Fruit fly (Drosophila melanogaster) whole organism, embryonic: ENCODE data around the gene CG10793.

Source experiments
- Bdp1 ChIP-seq: fragments of 200-800 bp; sonication (Bioruptor generic); optimal IDR thresholded peaks from 3 replicates; lab custom pipeline; 2016; ENCODE audit warnings: missing biosample characterization, missing genetic modification characterization
- CG10565 ChIP-seq: fragments of 200-800 bp; sonication (Bioruptor generic); optimal IDR thresholded peaks from 3 replicates; lab custom pipeline; 2016; ENCODE audit warnings: missing biosample characterization, mild to moderate bottlenecking, missing genetic modification characterization
- CG13123 ChIP-seq: fragments of 200-800 bp; sonication (Bioruptor generic); optimal IDR thresholded peaks from 2 replicates; lab custom pipeline; 2016; ENCODE audit warnings: missing biosample characterization, missing genetic modification characterization
- CG1529 ChIP-seq: fragments of 200-800 bp; sonication (Bioruptor generic); optimal IDR thresholded peaks from 3 replicates; lab custom pipeline; 2018; ENCODE audit warnings: missing biosample characterization, missing genetic modification characterization
- CG17328 ChIP-seq: fragments of 200-800 bp; sonication (Bioruptor generic); IDR thresholded peaks from 2 replicates; pipeline ENCODE4 v1.3.6; 2022; ENCODE audit warnings: missing biosample characterization, missing genetic modification characterization
- CG17912 ChIP-seq: fragments of 200-800 bp; sonication (Bioruptor generic); optimal IDR thresholded peaks from 2 replicates; lab custom pipeline; 2018; ENCODE audit warnings: missing biosample characterization, mild to moderate bottlenecking, missing genetic modification characterization
- CG2120 ChIP-seq: fragments of 200-800 bp; sonication (Bioruptor generic); optimal IDR thresholded peaks from 3 replicates; lab custom pipeline; 2016; ENCODE audit warnings: missing biosample characterization, missing genetic modification characterization
- CG3163 ChIP-seq: fragments of 200-800 bp; sonication (Bioruptor generic); optimal IDR thresholded peaks from 3 replicates; lab custom pipeline; 2016; ENCODE audit warnings: missing biosample characterization, missing genetic modification characterization
- CG3407 ChIP-seq: fragments of 200-800 bp; sonication (Bioruptor generic); optimal IDR thresholded peaks from 2 replicates; lab custom pipeline; 2018; ENCODE audit warnings: missing biosample characterization, mild to moderate bottlenecking, missing genetic modification characterization
- CG42726 ChIP-seq: fragments of 200-800 bp; sonication (Bioruptor generic); IDR thresholded peaks from 2 replicates; pipeline ENCODE4 v1.3.6; 2022; ENCODE audit warnings: missing biosample characterization, missing genetic modification characterization; ENCODE audit not compliant: partially characterized antibody
- CG6254 ChIP-seq: fragments of 200-800 bp; sonication (Bioruptor generic); optimal IDR thresholded peaks from 3 replicates; lab custom pipeline; 2017; ENCODE audit warnings: mild to moderate bottlenecking, missing biosample characterization, missing genetic modification reagents, missing genetic modification characterization
- CG6654 ChIP-seq: fragments of 200-800 bp; sonication (Bioruptor generic); optimal IDR thresholded peaks from 2 replicates; lab custom pipeline; 2017; ENCODE audit warnings: missing biosample characterization, mild to moderate bottlenecking, missing genetic modification characterization
- CG8388 ChIP-seq: fragments of 200-800 bp; sonication (Bioruptor generic); optimal IDR thresholded peaks from 2 replicates; lab custom pipeline; 2019; ENCODE audit warnings: missing biosample characterization, mild to moderate bottlenecking, missing genetic modification characterization, moderate library complexity
- CG8924 ChIP-seq: fragments of 200-800 bp; optimal IDR thresholded peaks from 3 replicates; lab custom pipeline; 2019; ENCODE audit warnings: missing biosample characterization, mild to moderate bottlenecking, missing genetic modification characterization, moderate library complexity
- CG9437 ChIP-seq: fragments of 200-800 bp; sonication (Bioruptor generic); optimal IDR thresholded peaks from 2 replicates; lab custom pipeline; 2018; ENCODE audit warnings: missing biosample characterization, mild to moderate bottlenecking, missing genetic modification characterization
- CG9727 ChIP-seq: fragments of 200-800 bp; sonication (Bioruptor generic); optimal IDR thresholded peaks from 3 replicates; lab custom pipeline; 2017; ENCODE audit warnings: missing biosample characterization, mild to moderate bottlenecking, missing genetic modification characterization
- CHES-1-like ChIP-seq: fragments of 200-800 bp; sonication (Bioruptor generic); optimal IDR thresholded peaks from 2 replicates; lab custom pipeline; 2016; ENCODE audit warnings: missing biosample characterization, missing genetic modification characterization
- D19A ChIP-seq: fragments of 200-800 bp; optimal IDR thresholded peaks from 3 replicates; lab custom pipeline; 2019; ENCODE audit warnings: missing biosample characterization, mild to moderate bottlenecking, missing genetic modification characterization, moderate library complexity
- Dad ChIP-seq: fragments of 200-800 bp; sonication (Bioruptor generic); optimal IDR thresholded peaks from 3 replicates; lab custom pipeline; 2016; ENCODE audit warnings: missing biosample characterization, missing genetic modification characterization
- Dek ChIP-seq: fragments of 200-800 bp; sonication (Bioruptor generic); optimal IDR thresholded peaks from 3 replicates; lab custom pipeline; 2019; ENCODE audit warnings: missing biosample characterization, mild to moderate bottlenecking, missing genetic modification characterization, moderate library complexity
- H15 ChIP-seq: fragments of 200-800 bp; sonication (Bioruptor generic); IDR thresholded peaks from 3 replicates; pipeline ENCODE4 v1.3.6; 2022; ENCODE audit warnings: missing biosample characterization, missing genetic modification characterization
- HLHmδ ChIP-seq: fragments of 200-800 bp; sonication (Bioruptor generic); optimal IDR thresholded peaks from 2 replicates; lab custom pipeline; 2018; ENCODE audit warnings: missing biosample characterization, mild to moderate bottlenecking, missing genetic modification characterization, moderate library complexity
- HmgD ChIP-seq: fragments of 200-800 bp; sonication (Bioruptor generic); optimal IDR thresholded peaks from 3 replicates; lab custom pipeline; 2016; ENCODE audit warnings: missing biosample characterization, missing genetic modification characterization
- Hr78 ChIP-seq, 2 experiments: fragments of 200-800 bp in 1 of 2; fragments of >200 bp in 1 of 2; sonication (Bioruptor generic) in 1 of 2; optimal IDR thresholded peaks; 2 replicates each; lab custom pipeline; 2017 to 2019; ENCODE audit warnings: missing biosample characterization in 2 of 2, missing genetic modification characterization in 2 of 2, mild to moderate bottlenecking in 1 of 2, moderate library complexity in 1 of 2
- Kr ChIP-seq: fragments of 200-800 bp; sonication (Bioruptor generic); optimal IDR thresholded peaks from 2 replicates; lab custom pipeline; 2017; ENCODE audit warnings: missing biosample characterization, mild to moderate bottlenecking, missing genetic modification characterization
- Max ChIP-seq: fragments of 200-800 bp; sonication (Bioruptor generic); optimal IDR thresholded peaks from 2 replicates; lab custom pipeline; 2016; ENCODE audit warnings: missing biosample characterization, mild to moderate bottlenecking, missing genetic modification characterization
- Rfx ChIP-seq: fragments of 200-800 bp; sonication (Bioruptor generic); IDR thresholded peaks from 2 replicates; pipeline ENCODE4 v1.3.6; 2022; ENCODE audit warnings: missing biosample characterization, missing genetic modification characterization
- YL-1 ChIP-seq: fragments of 200-800 bp; sonication (Bioruptor generic); optimal IDR thresholded peaks from 3 replicates; lab custom pipeline; 2017; ENCODE audit warnings: missing biosample characterization, mild to moderate bottlenecking, missing genetic modification characterization
- ac ChIP-seq: fragments of 200-800 bp; sonication (Bioruptor generic); optimal IDR thresholded peaks from 3 replicates; lab custom pipeline; 2017; ENCODE audit warnings: missing biosample characterization, mild to moderate bottlenecking, missing genetic modification characterization
- ara ChIP-seq: fragments of 200-800 bp; sonication (Bioruptor generic); IDR thresholded peaks from 2 replicates; pipeline ENCODE4 v1.3.6; 2022; ENCODE audit warnings: missing biosample characterization, missing genetic modification characterization
- ash1 ChIP-seq: fragments of 200-800 bp; sonication (Bioruptor generic); optimal IDR thresholded peaks from 2 replicates; lab custom pipeline; 2018; ENCODE audit warnings: missing biosample characterization, mild to moderate bottlenecking, missing genetic modification characterization
- az2 ChIP-seq: fragments of 200-800 bp; sonication (Bioruptor generic); optimal IDR thresholded peaks from 3 replicates; lab custom pipeline; 2016; ENCODE audit warnings: missing biosample characterization, missing genetic modification characterization
- croc ChIP-seq: fragments of 200-800 bp; sonication (Bioruptor generic); conservative IDR thresholded peaks from 3 replicates; pipeline ENCODE4 v1.3.6; 2022; ENCODE audit warnings: missing biosample characterization, missing genetic modification characterization
- crp ChIP-seq, 2 experiments: fragments of 200-800 bp; sonication (Bioruptor generic); optimal IDR thresholded peaks; 2 replicates in 1 of 2; 3 replicates in 1 of 2; lab custom pipeline; 2017; ENCODE audit warnings: missing biosample characterization in 2 of 2, missing genetic modification characterization in 2 of 2, mild to moderate bottlenecking in 1 of 2, moderate library complexity in 1 of 2
- cwo ChIP-seq: fragments of 200-800 bp; sonication (Bioruptor generic); optimal IDR thresholded peaks from 3 replicates; lab custom pipeline; 2017; ENCODE audit warnings: missing biosample characterization, missing genetic modification characterization, mild to moderate bottlenecking, moderate library complexity, missing genetic modification reagents
- dan ChIP-seq: fragments of 200-800 bp; sonication (Bioruptor generic); IDR thresholded peaks from 2 replicates; pipeline ENCODE4 v1.3.6; 2022; ENCODE audit warnings: missing biosample characterization, missing genetic modification characterization
- disco-r ChIP-seq: fragments of 200-800 bp; sonication (Bioruptor generic); optimal IDR thresholded peaks from 2 replicates; lab custom pipeline; 2016; ENCODE audit warnings: missing biosample characterization, missing genetic modification characterization
- dpn ChIP-seq, 2 experiments: fragments of 200-800 bp; sonication (Bioruptor generic); optimal IDR thresholded peaks; 3 replicates each; lab custom pipeline; 2016; ENCODE audit warnings: missing biosample characterization in 2 of 2, missing genetic modification characterization in 2 of 2
- esg ChIP-seq: fragments of 200-800 bp; sonication (Bioruptor generic); conservative IDR thresholded peaks from 2 replicates; pipeline ENCODE4 v1.3.6; 2022; ENCODE audit warnings: missing biosample characterization, missing genetic modification characterization
- exex ChIP-seq: fragments of 200-800 bp; sonication (Bioruptor generic); optimal IDR thresholded peaks from 4 replicates; lab custom pipeline; 2018; ENCODE audit warnings: missing biosample characterization, mild to moderate bottlenecking, missing genetic modification characterization, moderate library complexity
- grn ChIP-seq: fragments of 200-800 bp; sonication (Bioruptor generic); optimal IDR thresholded peaks from 3 replicates; lab custom pipeline; 2017; ENCODE audit warnings: missing biosample characterization, missing genetic modification characterization
- gsb ChIP-seq: fragments of 200-800 bp; sonication (Bioruptor generic); IDR thresholded peaks from 2 replicates; pipeline ENCODE4 v1.3.6; 2022; ENCODE audit warnings: missing biosample characterization, missing genetic modification characterization
- jigr1 ChIP-seq: fragments of 200-800 bp; sonication (Bioruptor generic); IDR thresholded peaks from 3 replicates; pipeline ENCODE4 v1.3.6; 2022; ENCODE audit warnings: missing biosample characterization, missing genetic modification characterization
- lov ChIP-seq, 2 experiments: fragments of 200-800 bp in 1 of 2; fragments of >200 bp in 1 of 2; sonication (Bioruptor generic) in 1 of 2; IDR thresholded peaks in 1 of 2; optimal IDR thresholded peaks in 1 of 2; 2 replicates in 1 of 2; 3 replicates in 1 of 2; pipeline versions ENCODE4 v1.3.6 to Lab custom; 2017 to 2022; ENCODE audit warnings: missing biosample characterization in 1 of 2, missing genetic modification characterization in 1 of 2
- prd ChIP-seq, 3 experiments: fragments of >200 bp in 2 of 3; fragments of 200-800 bp in 1 of 3; sonication (Bioruptor generic) in 1 of 3; optimal IDR thresholded peaks in 2 of 3; IDR thresholded peaks in 1 of 3; 2 replicates in 2 of 3; 3 replicates in 1 of 3; pipeline versions ENCODE4 v1.3.6 to Lab custom; 2017 to 2022; ENCODE audit warnings: missing biosample characterization in 1 of 3, missing genetic modification characterization in 1 of 3
- sens-2 ChIP-seq: fragments of 200-800 bp; sonication (Bioruptor generic); IDR thresholded peaks from 2 replicates; pipeline ENCODE4 v1.3.6; 2022; ENCODE audit warnings: missing biosample characterization, missing genetic modification characterization
- tio ChIP-seq: fragments of 200-800 bp; sonication (Bioruptor generic); optimal IDR thresholded peaks from 2 replicates; lab custom pipeline; 2017; ENCODE audit warnings: missing biosample characterization, missing genetic modification characterization, inconsistent platforms
- vnd ChIP-seq: fragments of 200-800 bp; sonication (Bioruptor generic); IDR thresholded peaks from 3 replicates; pipeline ENCODE4 v1.3.6; 2022; ENCODE audit warnings: missing biosample characterization, missing genetic modification characterization; ENCODE audit not compliant: partially characterized antibody
- zen ChIP-seq: fragments of 200-800 bp; sonication (Bioruptor generic); optimal IDR thresholded peaks from 3 replicates; lab custom pipeline; 2018; ENCODE audit warnings: missing biosample characterization, mild to moderate bottlenecking, missing genetic modification characterization, moderate library complexity

Gene CG10793

dm6 chrX:3310827-3311226, 5.4 kb downstream of the CG10793 start (continued):
- TF ChIP-seq exex (tag; lab: Kevin White, UChicago) (peak; percentile 53), HmgD (GFP tag; lab: Kevin White, UChicago) (peak; percentile 12), gsb (GFP tag; lab: Robert Waterston, UW) (peak; percentile 57; the same call in 1 of the 2 replicates), H15 (GFP tag; lab: Robert Waterston, UW) (peak; percentile 73; the same call in 2 of the 3 replicates), CG3163 (GFP tag; lab: Kevin White, UChicago) (peak; percentile 37), ara (GFP tag; lab: Robert Waterston, UW) (peak; percentile 95), az2 (GFP tag; lab: Kevin White, UChicago) (peak; percentile 81), CG1529 (peak; percentile 76), CG9437 (GFP tag; lab: Kevin White, UChicago) (peak; percentile 72), esg (GFP tag; lab: Robert Waterston, UW) (peak; percentile 66), sens-2 (GFP tag; lab: Robert Waterston, UW) (peak; percentile 69), Kr (GFP tag; lab: Kevin White, UChicago) (no peak), dan (GFP tag; lab: Robert Waterston, UW) (no peak), CG8388 (peak; percentile 67), D19A (peak; percentile 71), CG6654 (GFP tag; lab: Kevin White, UChicago) (no peak), CG6254 (GFP tag; lab: Kevin White, UChicago) (peak; percentile 34), Dek (tag; lab: Kevin White, UChicago) (peak; percentile 89), crp (GFP tag; optimal IDR thresholded peaks at IDR 0.05; lab: Kevin White, UChicago) (peak in 1 of 2 experiments; percentile 33), Max (GFP tag; lab: Kevin White, UChicago) (peak; percentile 46), CG17328 (GFP tag; lab: Robert Waterston, UW) (peak; percentile 89), CG42726 (no peak), cwo (GFP tag; lab: Kevin White, UChicago) (peak; percentile 83), Hr78 (GFP tag; optimal IDR thresholded peaks at IDR 0.05; lab: Kevin White, UChicago) (peak in 1 of 2 experiments; percentile 7), CG8924 (peak; percentile 90), croc (GFP tag; lab: Robert Waterston, UW) (peak; percentile 83), CG13123 (GFP tag; lab: Kevin White, UChicago) (peak; percentile 30), ash1 (GFP tag; lab: Kevin White, UChicago) (no peak), Bdp1 (GFP tag; lab: Kevin White, UChicago) (peak; percentile 43), CG10565 (GFP tag; lab: Kevin White, UChicago) (no peak), jigr1 (GFP tag; lab: Robert Waterston, UW) (peak; percentile 65; the same call in 1 of the 3 replicates), lov (optimal IDR thresholded peaks at IDR 0.05; lab: Kevin White, UChicago) (no peak), lov (GFP tag; IDR thresholded peaks at IDR 0.05; lab: Robert Waterston, UW) (peak; percentile 90), HLHmδ (GFP tag; lab: Kevin White, UChicago) (no peak), zen (tag; lab: Kevin White, UChicago) (no peak), CG2120 (GFP tag; lab: Kevin White, UChicago) (peak; percentile 88), Dad (GFP tag; lab: Kevin White, UChicago) (peak; percentile 49), YL-1 (peak; percentile 37), tio (GFP tag; lab: Kevin White, UChicago) (peak; percentile 61), ac (GFP tag; lab: Kevin White, UChicago) (no peak), disco-r (GFP tag; lab: Kevin White, UChicago) (peak; percentile 59), Rfx (GFP tag; lab: Robert Waterston, UW) (peak; percentile 83), dpn (GFP tag; optimal IDR thresholded peaks at IDR 0.05; lab: Kevin White, UChicago) (peak; percentile 62 to 81), CG17912 (GFP tag; lab: Kevin White, UChicago) (peak; percentile 71), grn (GFP tag; lab: Kevin White, UChicago) (no peak), CG3407 (peak; percentile 62), vnd (GFP tag; lab: Robert Waterston, UW) (no peak), prd (optimal IDR thresholded peaks at IDR 0.05; lab: Kevin White, UChicago) (no peak), prd (GFP tag; IDR thresholded peaks at IDR 0.05; lab: Robert Waterston, UW) (peak; percentile 91), CG9727 (GFP tag; lab: Kevin White, UChicago) (peak; percentile 79), CHES-1-like (peak; percentile 78)
